Worm (Caenorhabditis elegans) whole organism, L1 larva: ENCODE results near the gene sru-6.

Experiments used
- ama-1 ChIP-seq: fragments of 150-350 bp; optimal IDR thresholded peaks from 2 replicates; lab custom pipeline; 2014
- ceh-82 ChIP-seq, 3 experiments: fragments of 150-350 bp in 1 of 3; sonication (generic microtip) in 2 of 3; optimal IDR thresholded peaks; 2 replicates each; lab custom pipeline; 2014 to 2017; ENCODE audit warnings: missing biosample characterization in 3 of 3, missing genetic modification characterization in 3 of 3
- dsc-1 ChIP-seq: sonication (generic microtip); optimal IDR thresholded peaks from 2 replicates; lab custom pipeline; 2016; ENCODE audit warnings: mild to moderate bottlenecking, missing genetic modification characterization, missing compliant biosample characterization
- egl-27 ChIP-seq, 2 experiments: fragments of 150-350 bp in 1 of 2; sonication (generic microtip); optimal IDR thresholded peaks; 3 replicates each; lab custom pipeline; 2017 to 2018; ENCODE audit warnings: missing biosample characterization in 2 of 2, missing genetic modification characterization in 2 of 2, missing genetic modification reagents in 2 of 2
- elt-3 ChIP-seq, 6 experiments: fragments of 150-350 bp in 1 of 6; sonication (generic microtip); optimal IDR thresholded peaks; 2 replicates each; lab custom pipeline; 2017 to 2018; ENCODE audit warnings: missing biosample characterization in 6 of 6, missing genetic modification characterization in 6 of 6, inconsistent platforms in 1 of 6
- fkh-10 ChIP-seq: sonication (generic microtip); optimal IDR thresholded peaks from 2 replicates; lab custom pipeline; 2017; ENCODE audit warnings: missing biosample characterization, missing genetic modification reagents, missing genetic modification characterization
- fkh-4 ChIP-seq: sonication (generic microtip); optimal IDR thresholded peaks from 2 replicates; lab custom pipeline; 2016; ENCODE audit warnings: missing compliant biosample characterization, missing genetic modification characterization, borderline replicate concordance
- hpl-2 ChIP-seq: fragments of 150-350 bp; optimal IDR thresholded peaks from 2 replicates; lab custom pipeline; 2014; ENCODE audit warnings: missing biosample characterization, missing genetic modification reagents, missing genetic modification characterization
- jun-1 ChIP-seq: fragments of 150-350 bp; optimal IDR thresholded peaks from 2 replicates; lab custom pipeline; 2014; ENCODE audit warnings: missing biosample characterization, missing genetic modification reagents, missing genetic modification characterization
- lsy-2 ChIP-seq, 2 experiments: fragments of 150-350 bp; optimal IDR thresholded peaks; 2 replicates each; lab custom pipeline; 2014; ENCODE audit warnings: missing biosample characterization in 2 of 2, missing genetic modification characterization in 2 of 2
- pqm-1 ChIP-seq: sonication (generic microtip); optimal IDR thresholded peaks from 3 replicates; lab custom pipeline; 2017; ENCODE audit warnings: missing biosample characterization, missing genetic modification characterization
- skn-1 ChIP-seq: fragments of 150-350 bp; optimal IDR thresholded peaks from 2 replicates; lab custom pipeline; 2014; ENCODE audit warnings: missing biosample characterization, missing genetic modification characterization
- unc-98 ChIP-seq: fragments of 200-800 bp; sonication (Bioruptor generic); IDR thresholded peaks from 2 replicates; pipeline ENCODE4 v1.3.6; 2022; ENCODE audit warnings: missing genetic modification characterization, missing compliant biosample characterization
- vab-15 ChIP-seq: sonication (generic microtip); optimal IDR thresholded peaks from 2 replicates; lab custom pipeline; 2017; ENCODE audit warnings: missing genotype, mild to moderate bottlenecking, missing genetic modification characterization, missing compliant biosample characterization

DNA sequence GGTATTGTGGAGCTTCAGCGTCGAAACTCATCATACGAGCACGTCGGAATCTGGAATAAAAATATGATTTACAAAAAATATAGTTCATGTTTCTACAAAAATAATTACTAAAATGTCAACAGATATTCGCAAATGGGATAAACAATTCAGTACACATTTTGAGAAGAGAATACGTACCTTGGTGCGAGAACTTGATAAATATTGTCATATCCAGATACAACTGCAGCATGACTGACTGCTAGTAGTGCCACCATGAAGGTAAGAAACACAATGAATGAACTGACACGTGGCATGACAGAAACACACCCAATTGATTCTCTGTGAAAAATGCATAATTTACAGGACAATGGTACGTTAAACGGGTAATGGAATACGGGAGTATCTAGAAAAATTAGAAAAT, 28.2 kb downstream of the sru-6 start, which contains the start of gene nlp-35:
- no peak for TF ChIP-seq ceh-82 (tag; optimal IDR thresholded peaks at IDR 0.05; lab: Kevin White, UChicago)
- TF ChIP-seq fkh-4 (tag; lab: Kevin White, UChicago), result no peak
- TF ChIP-seq lsy-2 (tag; optimal IDR thresholded peaks at IDR 0.05; lab: Kevin White, UChicago), result no peak
- no peak for TF ChIP-seq unc-98 (GFP tag; lab: Robert Waterston, UW)
- no peak for TF ChIP-seq dsc-1 (tag; lab: Kevin White, UChicago)
- no peak for TF ChIP-seq fkh-10 (GFP tag; lab: Kevin White, UChicago)
- no peak for TF ChIP-seq hpl-2
- TF ChIP-seq elt-3 (tag; optimal IDR thresholded peaks at IDR 0.05; lab: Kevin White, UChicago), result no peak
- TF ChIP-seq vab-15, result no peak
- TF ChIP-seq jun-1 (tag; lab: Kevin White, UChicago), result no peak
- TF ChIP-seq egl-27 (tag; optimal IDR thresholded peaks at IDR 0.05; lab: Kevin White, UChicago), result no peak
- TF ChIP-seq skn-1, result no peak
- no peak for TF ChIP-seq ama-1 (lab: Kevin White, UChicago)
- TF ChIP-seq pqm-1, result no peak
